Worm (Caenorhabditis elegans): Measurements from ENCODE around the gene T27A8.3.

- TF ChIP-seq nhr-21 (tag; optimal IDR thresholded peaks at IDR 0.05) (no peak), ceh-16 (tag; optimal IDR thresholded peaks at IDR 0.05) (no peak), nhr-11 (tag; optimal IDR thresholded peaks at IDR 0.05) (no peak), skn-1 (tag; optimal IDR thresholded peaks at IDR 0.05) (no peak), ztf-4 (tag; optimal IDR thresholded peaks at IDR 0.05) (no peak), ceh-82 (tag; optimal IDR thresholded peaks at IDR 0.05) (no peak), nhr-237 (tag; optimal IDR thresholded peaks at IDR 0.05) (no peak)
These were observed 22.2 kb upstream of the T27A8.3 start, which contains the start of gene B0395.3 for ce11 chrX:16040207-16040716.
